Fruit fly (Drosophila melanogaster) whole organism, adult: ENCODE measurements around the gene CG7330.

Experiments used
- CG11617 ChIP-seq: fragments of 200-800 bp; sonication (Bioruptor generic); optimal IDR thresholded peaks from 2 replicates; lab custom pipeline; 2017; ENCODE audit warnings: mild to moderate bottlenecking, missing biosample characterization, missing genetic modification reagents, missing genetic modification characterization
- CG33017 ChIP-seq: fragments of 200-800 bp; sonication (Bioruptor generic); optimal IDR thresholded peaks from 2 replicates; lab custom pipeline; 2018; ENCODE audit warnings: missing biosample characterization, mild to moderate bottlenecking, missing genetic modification characterization, moderate library complexity
- CG7101 ChIP-seq: fragments of 200-800 bp; sonication (Bioruptor generic); optimal IDR thresholded peaks from 2 replicates; lab custom pipeline; 2018; ENCODE audit warnings: missing biosample characterization, mild to moderate bottlenecking, missing genetic modification characterization, moderate library complexity
- Hr96 ChIP-seq: fragments of 200-800 bp; sonication (Bioruptor generic); optimal IDR thresholded peaks from 2 replicates; lab custom pipeline; 2016; ENCODE audit warnings: missing biosample characterization, missing genetic modification characterization
- Mnt ChIP-seq: fragments of 200-800 bp; sonication (Bioruptor generic); optimal IDR thresholded peaks from 2 replicates; lab custom pipeline; 2016; ENCODE audit warnings: missing biosample characterization, mild to moderate bottlenecking, missing genetic modification characterization
- cnc ChIP-seq, 2 experiments: fragments of >200 bp; optimal IDR thresholded peaks; 2 replicates each; lab custom pipeline; 2017
- kay ChIP-seq: fragments of 200-800 bp; sonication (Bioruptor generic); peaks from one replicate; lab custom pipeline; 2016; ENCODE audit warnings: missing biosample characterization, missing genetic modification characterization, borderline replicate concordance

DNA sequence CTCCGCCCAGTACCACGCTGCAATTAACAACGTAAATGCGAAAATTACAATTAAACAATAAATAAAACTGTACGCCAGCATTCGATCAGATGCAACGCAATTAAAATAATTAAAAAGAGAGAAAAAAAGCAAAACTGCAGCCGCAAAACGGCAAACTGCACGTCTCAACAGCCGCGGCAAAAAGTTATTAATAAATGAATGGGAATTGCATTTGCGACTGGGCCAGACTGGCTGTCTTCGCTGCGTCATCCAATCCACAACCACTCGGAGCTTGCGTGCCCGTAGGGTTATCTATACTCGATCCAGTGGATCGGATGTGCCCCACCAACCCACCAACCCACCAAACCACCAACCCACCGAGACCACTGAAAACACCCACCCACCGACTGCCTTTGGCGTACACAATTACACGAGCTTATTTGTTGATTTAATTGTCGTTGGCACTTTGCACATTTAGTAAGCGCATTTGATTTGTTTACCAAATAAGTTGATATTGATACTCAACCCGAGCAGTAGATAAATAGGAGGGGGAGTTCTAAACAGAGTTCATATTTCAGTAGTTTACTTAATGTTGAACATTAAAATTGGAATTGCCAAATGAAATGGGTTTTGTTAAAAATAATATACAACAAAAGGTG is 31.0 kb downstream of the CG7330 start:
- peak; percentile 27 for TF ChIP-seq CG11617 (GFP tag; lab: Kevin White, UChicago)
- TF ChIP-seq kay = peak; percentile 54
- TF ChIP-seq cnc (optimal IDR thresholded peaks at IDR 0.05; lab: Kevin White, UChicago) = no peak
- TF ChIP-seq CG7101 = peak; percentile 51
- TF ChIP-seq Hr96 (GFP tag; lab: Kevin White, UChicago) = no peak
- peak; percentile 46 for TF ChIP-seq CG33017 (tag; lab: Kevin White, UChicago)
- TF ChIP-seq Mnt (GFP tag; lab: Kevin White, UChicago) = no peak
